Worm (Caenorhabditis elegans): ENCODE results near the gene lgc-18.

The lgc-18 gene

ce11 chrX:12176394-12176793 lies 51.0 kb downstream of the lgc-18 start:
- no peak for TF ChIP-seq him-1 (tag; optimal IDR thresholded peaks at IDR 0.05)
- TF ChIP-seq dao-5 (tag; optimal IDR thresholded peaks at IDR 0.05): no peak
- TF ChIP-seq W03F9.2 (tag; optimal IDR thresholded peaks at IDR 0.05): no peak

ce11 chrX:12176873-12177293 lies 51.5 kb downstream of the lgc-18 start:
- TF ChIP-seq him-1 (tag; optimal IDR thresholded peaks at IDR 0.05) (no peak), dao-5 (tag; optimal IDR thresholded peaks at IDR 0.05) (no peak), W03F9.2 (tag; optimal IDR thresholded peaks at IDR 0.05) (no peak)

- TF ChIP-seq W03F9.2 (tag; optimal IDR thresholded peaks at IDR 0.05) (no peak), dao-5 (tag; optimal IDR thresholded peaks at IDR 0.05) (no peak), him-1 (tag; optimal IDR thresholded peaks at IDR 0.05) (no peak)
Measured at ce11 chrX:12177521-12177920, 52.1 kb downstream of the lgc-18 start.
